Fruit fly (Drosophila melanogaster) whole organism, embryonic: ENCODE results near the gene dod.
A peak's percentile ranks its signal among the peaks of the same experiment; 100 is the strongest.

Experiments
- Adf1 ChIP-seq: fragments of 200-800 bp; sonication (Bioruptor generic); IDR thresholded peaks from 2 replicates; pipeline ENCODE4 v1.3.6; 2022; ENCODE audit warnings: missing biosample characterization, missing genetic modification characterization
- Asciz ChIP-seq: fragments of 200-800 bp; sonication (Bioruptor generic); optimal IDR thresholded peaks from 2 replicates; lab custom pipeline; 2017; ENCODE audit warnings: missing biosample characterization, mild to moderate bottlenecking, missing genetic modification characterization, missing genetic modification reagents
- BEAF-32 ChIP-seq: fragments of 200-800 bp; sonication (Bioruptor generic); optimal IDR thresholded peaks from 3 replicates; lab custom pipeline; 2017; ENCODE audit warnings: missing biosample characterization, missing genetic modification characterization, mild to moderate bottlenecking, moderate library complexity, missing genetic modification reagents
- CG1024 ChIP-seq: fragments of 200-800 bp; sonication (Bioruptor generic); IDR thresholded peaks from 2 replicates; pipeline ENCODE4 v1.3.6; 2022; ENCODE audit warnings: missing biosample characterization, missing genetic modification characterization
- CG10366 ChIP-seq: fragments of 200-800 bp; sonication (Bioruptor generic); IDR thresholded peaks from 2 replicates; pipeline ENCODE4 v1.3.6; 2022; ENCODE audit warnings: missing biosample characterization, missing genetic modification characterization
- CG10462 ChIP-seq: fragments of 200-800 bp; sonication (Bioruptor generic); optimal IDR thresholded peaks from 2 replicates; lab custom pipeline; 2016; ENCODE audit warnings: missing biosample characterization, missing genetic modification characterization
- CG11398 ChIP-seq: fragments of 200-800 bp; sonication (Bioruptor generic); optimal IDR thresholded peaks from 2 replicates; lab custom pipeline; 2016; ENCODE audit warnings: missing biosample characterization, missing genetic modification characterization
- CG14965 ChIP-seq: fragments of 200-800 bp; sonication (Bioruptor generic); optimal IDR thresholded peaks from 2 replicates; lab custom pipeline; 2016; ENCODE audit warnings: missing biosample characterization, missing genetic modification characterization, borderline replicate concordance
- CG17612 ChIP-seq: fragments of 200-800 bp; sonication (Bioruptor generic); IDR thresholded peaks from 2 replicates; pipeline ENCODE4 v1.3.6; 2022; ENCODE audit warnings: missing biosample characterization, missing genetic modification characterization
- CG18599 ChIP-seq: fragments of 200-800 bp; sonication (Bioruptor generic); optimal IDR thresholded peaks from 3 replicates; lab custom pipeline; 2017; ENCODE audit warnings: missing biosample characterization, missing genetic modification characterization, mild to moderate bottlenecking, moderate library complexity, missing genetic modification reagents
- CG18764 ChIP-seq: fragments of 200-800 bp; sonication (Bioruptor generic); optimal IDR thresholded peaks from 3 replicates; lab custom pipeline; 2016; ENCODE audit warnings: missing biosample characterization, missing genetic modification characterization
- CG30403 ChIP-seq: fragments of 200-800 bp; sonication (Bioruptor generic); optimal IDR thresholded peaks from 3 replicates; lab custom pipeline; 2016; ENCODE audit warnings: missing biosample characterization, missing genetic modification characterization
- CG3065 ChIP-seq: fragments of 200-800 bp; sonication (Bioruptor generic); optimal IDR thresholded peaks from 2 replicates; lab custom pipeline; 2016; ENCODE audit warnings: missing biosample characterization, missing genetic modification characterization
- CG32772 ChIP-seq: fragments of 200-800 bp; sonication (Bioruptor generic); IDR thresholded peaks from 2 replicates; pipeline ENCODE4 v1.3.6; 2022; ENCODE audit warnings: missing biosample characterization, missing genetic modification characterization
- CG33557 ChIP-seq: fragments of 200-800 bp; sonication (Bioruptor generic); optimal IDR thresholded peaks from 2 replicates; lab custom pipeline; 2019; ENCODE audit warnings: missing biosample characterization, mild to moderate bottlenecking, missing genetic modification characterization, moderate library complexity
- CG4282 ChIP-seq: fragments of 200-800 bp; sonication (Bioruptor generic); optimal IDR thresholded peaks from 2 replicates; lab custom pipeline; 2016; ENCODE audit warnings: missing biosample characterization, missing genetic modification characterization
- CG4328 ChIP-seq: fragments of 200-800 bp; sonication (Bioruptor generic); optimal IDR thresholded peaks from 3 replicates; lab custom pipeline; 2017; ENCODE audit warnings: missing biosample characterization, missing genetic modification reagents, missing genetic modification characterization
- CG7357 ChIP-seq: fragments of 200-800 bp; sonication (Bioruptor generic); IDR thresholded peaks from 3 replicates; pipeline ENCODE4 v1.3.6; 2022; ENCODE audit warnings: missing biosample characterization, missing genetic modification characterization
- CG7987 ChIP-seq: fragments of 200-800 bp; sonication (Bioruptor generic); optimal IDR thresholded peaks from 2 replicates; lab custom pipeline; 2018; ENCODE audit warnings: missing biosample characterization, mild to moderate bottlenecking, missing genetic modification characterization, moderate library complexity
- CG8290 ChIP-seq, 3 experiments: fragments of 200-800 bp; sonication (Bioruptor generic); optimal IDR thresholded peaks; 2 replicates each; lab custom pipeline; 2016 to 2019; ENCODE audit warnings: missing biosample characterization in 3 of 3, missing genetic modification characterization in 3 of 3, mild to moderate bottlenecking in 2 of 3, moderate library complexity in 1 of 3
- CG8765 ChIP-seq: fragments of 200-800 bp; sonication (Bioruptor generic); IDR thresholded peaks from 2 replicates; pipeline ENCODE4 v1.3.6; 2022; ENCODE audit warnings: missing biosample characterization, missing genetic modification characterization
- CG9215 ChIP-seq: fragments of 200-800 bp; sonication (Bioruptor generic); IDR thresholded peaks from 2 replicates; pipeline ENCODE4 v1.3.6; 2022; ENCODE audit warnings: missing biosample characterization, missing genetic modification characterization
- CG9437 ChIP-seq: fragments of 200-800 bp; sonication (Bioruptor generic); optimal IDR thresholded peaks from 2 replicates; lab custom pipeline; 2018; ENCODE audit warnings: missing biosample characterization, mild to moderate bottlenecking, missing genetic modification characterization
- Eip74EF ChIP-seq, 2 experiments: fragments of 200-800 bp in 1 of 2; fragments of >200 bp in 1 of 2; sonication (Bioruptor generic) in 1 of 2; optimal IDR thresholded peaks; 2 replicates each; lab custom pipeline; 2017 to 2019; ENCODE audit warnings: missing biosample characterization in 2 of 2, missing genetic modification characterization in 2 of 2, mild to moderate bottlenecking in 1 of 2, moderate library complexity in 1 of 2
- HHEX ChIP-seq: fragments of 200-800 bp; sonication (Bioruptor generic); optimal IDR thresholded peaks from 3 replicates; lab custom pipeline; 2017; ENCODE audit warnings: missing biosample characterization, mild to moderate bottlenecking, missing genetic modification characterization, missing genetic modification reagents
- HmgZ ChIP-seq: fragments of 200-800 bp; sonication (Bioruptor generic); optimal IDR thresholded peaks from 2 replicates; lab custom pipeline; 2018; ENCODE audit warnings: missing biosample characterization, mild to moderate bottlenecking, missing genetic modification characterization
- MBD-R2 ChIP-seq: fragments of 200-800 bp; sonication (Bioruptor generic); IDR thresholded peaks from 2 replicates; pipeline ENCODE4 v1.3.6; 2022; ENCODE audit warnings: missing biosample characterization, missing genetic modification characterization
- Med ChIP-seq: fragments of 200-800 bp; sonication (Bioruptor generic); peaks from one replicate; lab custom pipeline; 2016; ENCODE audit warnings: missing biosample characterization, missing genetic modification characterization, mild to moderate bottlenecking, inconsistent platforms, moderate library complexity
- Neu2 ChIP-seq: fragments of 200-800 bp; sonication (Bioruptor generic); optimal IDR thresholded peaks from 3 replicates; lab custom pipeline; 2016; ENCODE audit warnings: missing biosample characterization, missing genetic modification characterization, borderline replicate concordance
- Oli ChIP-seq: fragments of 200-800 bp; sonication (Bioruptor generic); optimal IDR thresholded peaks from 2 replicates; lab custom pipeline; 2018; ENCODE audit warnings: missing biosample characterization, mild to moderate bottlenecking, missing genetic modification characterization, moderate library complexity
- Poxn ChIP-seq: fragments of 200-800 bp; sonication (Bioruptor generic); IDR thresholded peaks from 2 replicates; pipeline ENCODE4 v1.3.6; 2022; ENCODE audit warnings: missing biosample characterization, missing genetic modification characterization
- aop ChIP-seq: fragments of 200-800 bp; sonication (Bioruptor generic); IDR thresholded peaks from 2 replicates; pipeline ENCODE4 v1.3.6; 2022; ENCODE audit warnings: missing biosample characterization, missing genetic modification characterization
- ap ChIP-seq: fragments of 200-800 bp; sonication (Bioruptor generic); IDR thresholded peaks from 2 replicates; pipeline ENCODE4 v1.3.6; 2022; ENCODE audit warnings: missing biosample characterization, missing genetic modification characterization
- bigmax ChIP-seq: fragments of 200-800 bp; sonication (Bioruptor generic); optimal IDR thresholded peaks from 2 replicates; lab custom pipeline; 2018; ENCODE audit warnings: missing biosample characterization, mild to moderate bottlenecking, missing genetic modification characterization
- cg ChIP-seq: fragments of 200-800 bp; sonication (Bioruptor generic); optimal IDR thresholded peaks from 3 replicates; lab custom pipeline; 2019; ENCODE audit warnings: missing biosample characterization, mild to moderate bottlenecking, missing genetic modification characterization, moderate library complexity
- chif ChIP-seq, 2 experiments: fragments of 200-800 bp; sonication (Bioruptor generic); optimal IDR thresholded peaks; 3 replicates each; lab custom pipeline; 2016; ENCODE audit warnings: missing biosample characterization in 2 of 2, missing genetic modification characterization in 2 of 2
- corto ChIP-seq: fragments of 200-800 bp; sonication (Bioruptor generic); optimal IDR thresholded peaks from 2 replicates; lab custom pipeline; 2016; ENCODE audit warnings: missing biosample characterization, mild to moderate bottlenecking, missing genetic modification characterization, moderate library complexity
- dati ChIP-seq: fragments of 200-800 bp; sonication (Bioruptor generic); IDR thresholded peaks from 2 replicates; pipeline ENCODE4 v1.3.6; 2022; ENCODE audit warnings: missing biosample characterization, missing genetic modification characterization
- gro ChIP-seq: fragments of 200-800 bp; sonication (Bioruptor generic); optimal IDR thresholded peaks from 2 replicates; lab custom pipeline; 2016; ENCODE audit warnings: missing biosample characterization, missing genetic modification characterization
- ham ChIP-seq: fragments of 200-800 bp; sonication (Bioruptor generic); IDR thresholded peaks from 2 replicates; pipeline ENCODE4 v1.3.6; 2022; ENCODE audit warnings: missing biosample characterization, missing genetic modification characterization
- hbn ChIP-seq: fragments of 200-800 bp; sonication (Bioruptor generic); IDR thresholded peaks from 2 replicates; pipeline ENCODE4 v1.3.6; 2022; ENCODE audit warnings: missing biosample characterization, missing genetic modification characterization; ENCODE audit not compliant: partially characterized antibody
- hth ChIP-seq: fragments of >200 bp; optimal IDR thresholded peaks from 2 replicates; lab custom pipeline; 2017; ENCODE audit warnings: inconsistent platforms
- ind ChIP-seq: fragments of 200-800 bp; sonication (Bioruptor generic); optimal IDR thresholded peaks from 3 replicates; lab custom pipeline; 2016; ENCODE audit warnings: missing biosample characterization, missing genetic modification characterization
- kni ChIP-seq: fragments of 200-800 bp; sonication (Bioruptor generic); optimal IDR thresholded peaks from 3 replicates; lab custom pipeline; 2017; ENCODE audit warnings: mild to moderate bottlenecking, missing biosample characterization, missing genetic modification reagents, missing genetic modification characterization
- slou ChIP-seq: fragments of 200-800 bp; sonication (Bioruptor generic); optimal IDR thresholded peaks from 3 replicates; lab custom pipeline; 2016; ENCODE audit warnings: missing biosample characterization, missing genetic modification characterization
- ssp ChIP-seq: fragments of 200-800 bp; sonication (Bioruptor generic); IDR thresholded peaks from 2 replicates; pipeline ENCODE4 v1.3.6; 2022; ENCODE audit warnings: missing biosample characterization, missing genetic modification characterization
- twi ChIP-seq: fragments of 200-800 bp; optimal IDR thresholded peaks from 2 replicates; lab custom pipeline; 2019; ENCODE audit warnings: missing biosample characterization, mild to moderate bottlenecking, missing genetic modification characterization, moderate library complexity
- z ChIP-seq: fragments of 200-800 bp; sonication (Bioruptor generic); IDR thresholded peaks from 3 replicates; pipeline ENCODE4 v1.3.6; 2022; ENCODE audit warnings: missing biosample characterization, missing genetic modification characterization
- zfh1 ChIP-seq: fragments of 200-800 bp; sonication (Bioruptor generic); IDR thresholded peaks from 3 replicates; pipeline ENCODE4 v1.3.6; 2022; ENCODE audit warnings: missing biosample characterization, missing genetic modification characterization

dod gene

dm6 chrX:21366311-21366990 lies 21.3 kb downstream of the dod start (continued):
- TF ChIP-seq gro (GFP tag; lab: Kevin White, UChicago) (peak; percentile 14), CG33557 (GFP tag; lab: Kevin White, UChicago) (peak; percentile 85), CG8290 (GFP tag; optimal IDR thresholded peaks at IDR 0.05; lab: Kevin White, UChicago) (peak; percentile 59), CG8290 (tag; optimal IDR thresholded peaks at IDR 0.05; lab: Kevin White, UChicago) (peak in 1 of 2 experiments; percentile 69), slou (GFP tag; lab: Kevin White, UChicago) (peak; percentile 70), dati (no peak), zfh1 (GFP tag; lab: Robert Waterston, UW) (peak; percentile 81), ind (peak; percentile 89), twi (tag; lab: Kevin White, UChicago) (peak; percentile 84), CG8765 (GFP tag; lab: Robert Waterston, UW) (0 out of 2 replicates have a peak, but pooled peaks have one; percentile 45), hth (lab: Kevin White, UChicago) (no peak), CG7987 (GFP tag; lab: Kevin White, UChicago) (peak; percentile 55), HmgZ (tag; lab: Kevin White, UChicago) (peak; percentile 88), ssp (GFP tag; lab: Robert Waterston, UW) (peak; percentile 79), Asciz (peak; percentile 88), ham (GFP tag; lab: Robert Waterston, UW) (peak; percentile 73), BEAF-32 (GFP tag; lab: Kevin White, UChicago) (peak; percentile 10), corto (GFP tag; lab: Kevin White, UChicago) (peak; percentile 73), CG9215 (GFP tag; lab: Robert Waterston, UW) (peak; percentile 89), CG9437 (GFP tag; lab: Kevin White, UChicago) (peak; percentile 86), CG11398 (GFP tag; lab: Kevin White, UChicago) (no peak), CG3065 (peak; percentile 69), Poxn (GFP tag; lab: Robert Waterston, UW) (peak; percentile 74), CG30403 (GFP tag; lab: Kevin White, UChicago) (peak; percentile 92), CG10462 (GFP tag; lab: Kevin White, UChicago) (peak; percentile 78), Adf1 (GFP tag; lab: Robert Waterston, UW) (peak; percentile 70), MBD-R2 (GFP tag; lab: Robert Waterston, UW) (peak; percentile 67; the same call in 1 of the 2 replicates), CG32772 (peak; percentile 87), kni (GFP tag; lab: Kevin White, UChicago) (peak; percentile 84), Neu2 (GFP tag; lab: Kevin White, UChicago) (no peak), cg (GFP tag; lab: Kevin White, UChicago) (peak; percentile 12), CG4282 (GFP tag; lab: Kevin White, UChicago) (no peak), hbn (GFP tag; lab: Robert Waterston, UW) (no peak), CG4328 (GFP tag; lab: Kevin White, UChicago) (peak; percentile 92), aop (GFP tag; lab: Robert Waterston, UW) (no peak), ap (GFP tag; lab: Robert Waterston, UW) (peak; percentile 57), Med (GFP tag; lab: Kevin White, UChicago) (peak; percentile 91), CG1024 (no peak; the same call in 1 of the 2 replicates), CG18599 (GFP tag; lab: Kevin White, UChicago) (peak; percentile 97), CG10366 (GFP tag; lab: Robert Waterston, UW) (peak; percentile 87), CG18764 (GFP tag; lab: Kevin White, UChicago) (peak; percentile 71), Oli (tag; lab: Kevin White, UChicago) (peak; percentile 94), CG17612 (no peak), HHEX (GFP tag; lab: Kevin White, UChicago) (peak; percentile 92), CG7357 (GFP tag; lab: Robert Waterston, UW) (peak; percentile 82; the same call in 2 of the 3 replicates), CG14965 (GFP tag; lab: Kevin White, UChicago) (no peak), Eip74EF (GFP tag; optimal IDR thresholded peaks at IDR 0.05; lab: Kevin White, UChicago) (peak in 1 of 2 experiments; percentile 91), chif (GFP tag; optimal IDR thresholded peaks at IDR 0.05; lab: Kevin White, UChicago) (peak; percentile 4 to 62), bigmax (peak; percentile 25), z (no peak)
